Fruit fly (Drosophila melanogaster) whole organism, adult: ENCODE results near the gene Sfp24Ba.

Experiments
- CG14711 ChIP-seq: fragments of 200-800 bp; sonication (Bioruptor generic); optimal IDR thresholded peaks from 2 replicates; lab custom pipeline; 2018; ENCODE audit warnings: missing biosample characterization, mild to moderate bottlenecking, missing genetic modification characterization, moderate library complexity
- bab1 ChIP-seq: fragments of 200-800 bp; sonication (Bioruptor generic); optimal IDR thresholded peaks from 3 replicates; lab custom pipeline; 2019; ENCODE audit warnings: missing biosample characterization, mild to moderate bottlenecking, missing genetic modification characterization, moderate library complexity
- cic ChIP-seq: fragments of 200-800 bp; sonication (Bioruptor generic); optimal IDR thresholded peaks from 2 replicates; lab custom pipeline; 2017; ENCODE audit warnings: missing biosample characterization, mild to moderate bottlenecking, missing genetic modification characterization, moderate library complexity
- cnc ChIP-seq, 2 experiments: fragments of >200 bp; optimal IDR thresholded peaks; 2 replicates each; lab custom pipeline; 2017

Sfp24Ba gene

DNA sequence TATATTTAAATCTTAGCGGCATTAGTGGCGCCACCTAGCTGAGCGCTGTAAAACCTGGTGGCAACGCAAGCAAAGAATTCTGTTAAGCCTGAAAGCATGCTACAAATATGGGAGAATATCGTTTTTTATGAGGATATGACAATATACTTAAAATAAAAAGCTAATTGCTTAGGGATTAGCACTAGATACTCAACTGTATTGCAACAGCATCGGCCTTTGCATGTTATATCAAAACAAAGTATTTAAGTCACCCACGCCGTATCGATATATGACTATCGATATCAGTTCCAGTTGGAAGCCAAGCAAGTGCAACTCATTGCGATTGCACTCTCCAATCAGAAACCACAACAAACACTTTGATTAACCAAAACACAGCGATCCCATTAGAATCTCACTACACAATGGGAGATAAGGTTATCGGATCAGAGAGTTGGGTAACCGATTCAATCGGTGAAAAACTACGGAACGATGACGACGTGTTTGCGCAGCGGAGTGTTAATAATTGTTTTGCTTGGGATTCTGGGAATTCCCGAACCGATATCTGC, 49.5 kb downstream of the Sfp24Ba start, which contains the start of gene Ugt36A1:
TSS of gene Ugt36A1 (plus strand) at position 280 of the 545 bp plus-strand sequence.
- TF ChIP-seq cnc (optimal IDR thresholded peaks at IDR 0.05; lab: Kevin White, UChicago) (peak in 1 of 2 experiments; percentile 77), cic (GFP tag; lab: Kevin White, UChicago) (peak; percentile 88), CG14711 (tag; lab: Kevin White, UChicago) (no peak), bab1 (peak; percentile 20)
